Worm (Caenorhabditis elegans) whole organism, L1 larva: ENCODE results near the gene M04B2.4.

Source experiments
- C04F5.9 ChIP-seq: sonication (generic microtip); optimal IDR thresholded peaks from 2 replicates; lab custom pipeline; 2016; ENCODE audit warnings: missing genetic modification characterization, missing compliant biosample characterization
- F16B12.6 ChIP-seq: fragments of 150-350 bp; optimal IDR thresholded peaks from 2 replicates; lab custom pipeline; 2014; ENCODE audit warnings: missing biosample characterization, missing genetic modification characterization
- Y116A8C.19 ChIP-seq: sonication (generic microtip); optimal IDR thresholded peaks from 2 replicates; lab custom pipeline; 2016; ENCODE audit warnings: missing compliant biosample characterization, missing genetic modification characterization, borderline replicate concordance
- aha-1 ChIP-seq: fragments of 150-350 bp; optimal IDR thresholded peaks from 2 replicates; lab custom pipeline; 2014; ENCODE audit warnings: missing biosample characterization, missing genetic modification characterization
- alr-1 ChIP-seq: fragments of 200-800 bp; sonication (Bioruptor generic); optimal IDR thresholded peaks from 2 replicates; lab custom pipeline; 2018; ENCODE audit warnings: borderline replicate concordance, mild to moderate bottlenecking, missing genetic modification characterization, missing compliant biosample characterization
- aly-2 ChIP-seq: fragments of 150-350 bp; optimal IDR thresholded peaks from 2 replicates; lab custom pipeline; 2014; ENCODE audit warnings: missing biosample characterization, missing genetic modification characterization
- blmp-1 ChIP-seq: fragments of 150-350 bp; optimal IDR thresholded peaks from 2 replicates; lab custom pipeline; 2014; ENCODE audit warnings: missing biosample characterization, missing genetic modification characterization
- ceh-63 ChIP-seq: fragments of 200-800 bp; sonication (Bioruptor generic); optimal IDR thresholded peaks from 2 replicates; lab custom pipeline; 2018; ENCODE audit warnings: mild to moderate bottlenecking, missing genetic modification characterization, missing compliant biosample characterization
- ceh-8 ChIP-seq: fragments of 200-800 bp; sonication (Bioruptor generic); optimal IDR thresholded peaks from 2 replicates; lab custom pipeline; 2018; ENCODE audit warnings: mild to moderate bottlenecking, missing genetic modification characterization, moderate library complexity, missing compliant biosample characterization
- ceh-90 ChIP-seq: sonication (generic microtip); optimal IDR thresholded peaks from 2 replicates; lab custom pipeline; 2016; ENCODE audit warnings: missing genetic modification characterization, missing compliant biosample characterization
- ces-1 ChIP-seq: fragments of 150-350 bp; optimal IDR thresholded peaks from 2 replicates; lab custom pipeline; 2014; ENCODE audit warnings: missing biosample characterization, missing genetic modification reagents, missing genetic modification characterization
- dpl-1 ChIP-seq, 3 experiments: fragments of 150-350 bp in 2 of 3; sonication (generic microtip) in 1 of 3; optimal IDR thresholded peaks; 2 replicates each; lab custom pipeline; 2014 to 2017; ENCODE audit warnings: missing biosample characterization in 3 of 3, missing genetic modification characterization in 3 of 3, missing genetic modification reagents in 3 of 3
- dsc-1 ChIP-seq: sonication (generic microtip); optimal IDR thresholded peaks from 2 replicates; lab custom pipeline; 2016; ENCODE audit warnings: mild to moderate bottlenecking, missing genetic modification characterization, missing compliant biosample characterization
- efl-1 ChIP-seq, 4 experiments: fragments of 150-350 bp; optimal IDR thresholded peaks in 3 of 4; peaks in 1 of 4; 1 replicate in 1 of 4; 2 replicates in 3 of 4; lab custom pipeline; 2014; ENCODE audit warnings: missing biosample characterization in 2 of 4, missing genetic modification characterization in 2 of 4, missing genetic modification reagents in 2 of 4
- elt-2 ChIP-seq: sonication (generic microtip); optimal IDR thresholded peaks from 2 replicates; lab custom pipeline; 2016; ENCODE audit warnings: missing genetic modification characterization, mild to moderate bottlenecking, inconsistent platforms, missing compliant biosample characterization, missing genetic modification reagents
- fkh-4 ChIP-seq: sonication (generic microtip); optimal IDR thresholded peaks from 2 replicates; lab custom pipeline; 2016; ENCODE audit warnings: missing compliant biosample characterization, missing genetic modification characterization, borderline replicate concordance
- fos-1 ChIP-seq: fragments of 150-350 bp; optimal IDR thresholded peaks from 2 replicates; lab custom pipeline; 2014; ENCODE audit warnings: missing biosample characterization, missing genetic modification characterization
- grh-1 ChIP-seq: fragments of 200-800 bp; sonication (Bioruptor generic); IDR thresholded peaks from 2 replicates; pipeline ENCODE4 v1.3.6; 2022; ENCODE audit warnings: missing genetic modification reagents, missing genetic modification characterization, missing compliant biosample characterization
- hpl-2 ChIP-seq: fragments of 150-350 bp; optimal IDR thresholded peaks from 2 replicates; lab custom pipeline; 2014; ENCODE audit warnings: missing biosample characterization, missing genetic modification reagents, missing genetic modification characterization
- irx-1 ChIP-seq: sonication (generic microtip); optimal IDR thresholded peaks from 2 replicates; lab custom pipeline; 2016; ENCODE audit warnings: missing genetic modification characterization, missing compliant biosample characterization
- isw-1 ChIP-seq: fragments of 200-800 bp; sonication (Bioruptor generic); IDR thresholded peaks from 2 replicates; pipeline ENCODE4 v1.3.6; 2022; ENCODE audit warnings: missing genetic modification characterization, missing compliant biosample characterization
- lin-13 ChIP-seq: fragments of 150-350 bp; optimal IDR thresholded peaks from 2 replicates; lab custom pipeline; 2014; ENCODE audit warnings: missing biosample characterization, missing genetic modification reagents, missing genetic modification characterization
- lin-14 ChIP-seq: fragments of 200-800 bp; sonication (Bioruptor generic); optimal IDR thresholded peaks from 2 replicates; lab custom pipeline; 2018; ENCODE audit warnings: mild to moderate bottlenecking, missing genetic modification characterization, moderate library complexity, missing compliant biosample characterization
- lin-15B ChIP-seq: fragments of 150-350 bp; sonication (generic microtip); optimal IDR thresholded peaks from 3 replicates; lab custom pipeline; 2014; ENCODE audit warnings: missing biosample characterization, missing genetic modification characterization
- lir-3 ChIP-seq: sonication (generic microtip); optimal IDR thresholded peaks from 2 replicates; lab custom pipeline; 2016; ENCODE audit warnings: mild to moderate bottlenecking, missing genetic modification characterization, moderate library complexity, missing compliant biosample characterization; ENCODE audit not compliant: poor library complexity
- mab-9 ChIP-seq: fragments of 200-800 bp; sonication (Bioruptor generic); IDR thresholded peaks from 2 replicates; pipeline ENCODE4 v1.3.6; 2022; ENCODE audit warnings: missing genetic modification reagents, missing genetic modification characterization, missing compliant biosample characterization
- mdl-1 ChIP-seq, 2 experiments: fragments of 150-350 bp; optimal IDR thresholded peaks; 2 replicates each; lab custom pipeline; 2014 to 2017; ENCODE audit warnings: missing biosample characterization in 2 of 2, missing genetic modification characterization in 2 of 2, inconsistent platforms in 1 of 2
- mep-1 ChIP-seq: fragments of 150-350 bp; optimal IDR thresholded peaks from 2 replicates; lab custom pipeline; 2014; ENCODE audit warnings: missing biosample characterization, missing genetic modification characterization
- nhr-11 ChIP-seq: fragments of 150-350 bp; optimal IDR thresholded peaks from 2 replicates; lab custom pipeline; 2014; ENCODE audit warnings: missing biosample characterization, missing genetic modification characterization
- nhr-20 ChIP-seq: sonication (generic microtip); optimal IDR thresholded peaks from 2 replicates; lab custom pipeline; 2016; ENCODE audit warnings: mild to moderate bottlenecking, missing genetic modification characterization, missing compliant biosample characterization
- nhr-237 ChIP-seq: fragments of 150-350 bp; optimal IDR thresholded peaks from 2 replicates; lab custom pipeline; 2014; ENCODE audit warnings: missing biosample characterization, missing genetic modification characterization
- nhr-28 ChIP-seq: fragments of 150-350 bp; optimal IDR thresholded peaks from 2 replicates; lab custom pipeline; 2014; ENCODE audit warnings: missing biosample characterization, missing genetic modification characterization
- nhr-47 ChIP-seq: sonication (generic microtip); optimal IDR thresholded peaks from 2 replicates; lab custom pipeline; 2016; ENCODE audit warnings: mild to moderate bottlenecking, missing genetic modification characterization, moderate library complexity, missing compliant biosample characterization
- nhr-77 ChIP-seq: fragments of 150-350 bp; optimal IDR thresholded peaks from 2 replicates; lab custom pipeline; 2014; ENCODE audit warnings: missing biosample characterization, missing genetic modification characterization
- nhr-84 ChIP-seq: sonication (generic microtip); optimal IDR thresholded peaks from 2 replicates; lab custom pipeline; 2017; ENCODE audit warnings: missing biosample characterization, missing genetic modification characterization
- nhr-85 ChIP-seq: sonication (generic microtip); peaks from one replicate; lab custom pipeline; 2016; ENCODE audit warnings: missing genetic modification characterization, inconsistent platforms, missing compliant biosample characterization
- nhr-90 ChIP-seq: sonication (generic microtip); optimal IDR thresholded peaks from 2 replicates; lab custom pipeline; 2016; ENCODE audit warnings: mild to moderate bottlenecking, missing genetic modification characterization, missing compliant biosample characterization; ENCODE audit not compliant: poor library complexity
- rnt-1 ChIP-seq: sonication (generic microtip); optimal IDR thresholded peaks from 2 replicates; lab custom pipeline; 2016; ENCODE audit warnings: mild to moderate bottlenecking, missing genetic modification characterization, moderate library complexity, missing compliant biosample characterization
- skn-1 ChIP-seq: fragments of 150-350 bp; optimal IDR thresholded peaks from 2 replicates; lab custom pipeline; 2014; ENCODE audit warnings: missing biosample characterization, missing genetic modification characterization
- sox-4 ChIP-seq: sonication (generic microtip); optimal IDR thresholded peaks from 2 replicates; lab custom pipeline; 2016; ENCODE audit warnings: missing genetic modification characterization, missing compliant biosample characterization
- sptf-1 ChIP-seq: fragments of 150-350 bp; optimal IDR thresholded peaks from 2 replicates; lab custom pipeline; 2014; ENCODE audit warnings: missing biosample characterization, missing genetic modification characterization
- sup-37 ChIP-seq: fragments of 200-800 bp; sonication (Bioruptor generic); optimal IDR thresholded peaks from 2 replicates; lab custom pipeline; 2018; ENCODE audit warnings: mild to moderate bottlenecking, missing genetic modification characterization, missing compliant biosample characterization
- tbx-2 ChIP-seq: sonication (generic microtip); optimal IDR thresholded peaks from 2 replicates; lab custom pipeline; 2016; ENCODE audit warnings: missing genetic modification characterization, missing compliant biosample characterization
- tlp-1 ChIP-seq: fragments of 150-350 bp; optimal IDR thresholded peaks from 2 replicates; lab custom pipeline; 2014; ENCODE audit warnings: missing biosample characterization, missing genetic modification characterization
- unc-130 ChIP-seq: fragments of 150-350 bp; optimal IDR thresholded peaks from 2 replicates; lab custom pipeline; 2017; ENCODE audit warnings: missing biosample characterization, missing genetic modification characterization, inconsistent platforms
- vab-15 ChIP-seq: sonication (generic microtip); optimal IDR thresholded peaks from 2 replicates; lab custom pipeline; 2017; ENCODE audit warnings: missing genotype, mild to moderate bottlenecking, missing genetic modification characterization, missing compliant biosample characterization
- zag-1 ChIP-seq: fragments of 150-350 bp; optimal IDR thresholded peaks from 2 replicates; lab custom pipeline; 2014; ENCODE audit warnings: missing biosample characterization, missing genetic modification characterization
- ztf-11 ChIP-seq, 2 experiments: sonication (generic microtip); optimal IDR thresholded peaks; 2 replicates each; lab custom pipeline; 2016 to 2017; ENCODE audit warnings: missing genetic modification characterization in 2 of 2, missing biosample characterization in 1 of 2, missing compliant biosample characterization in 1 of 2

The M04B2.4 gene

ce11 chrIV:11486859-11487258 lies 34.0 kb downstream of the M04B2.4 start:
- TF ChIP-seq tlp-1 (tag; lab: Kevin White, UChicago) = no peak
- no peak for TF ChIP-seq nhr-11 (tag; lab: Kevin White, UChicago)
- no peak for TF ChIP-seq vab-15 (tag; lab: Kevin White, UChicago)

ce11 chrIV:11480027-11480896 lies 40.6 kb downstream of the M04B2.4 start, which contains the start of the genes mbf-1 and nse-4:
Gene mbf-1 (minus strand): TSS chrIV:11480369.
Gene nse-4 (plus strand): TSS chrIV:11480846.
- TF ChIP-seq nhr-90 (tag; lab: Kevin White, UChicago) (peak; percentile 59), ces-1 (GFP tag; lab: Kevin White, UChicago) (no peak), sup-37 (GFP tag; lab: Kevin White, UChicago) (no peak), nhr-47 (tag; lab: Kevin White, UChicago) (peak; percentile 80), ceh-8 (GFP tag; lab: Kevin White, UChicago) (no peak), nhr-237 (tag; lab: Kevin White, UChicago) (no peak), hpl-2 (GFP tag; lab: Kevin White, UChicago) (no peak), Y116A8C.19 (tag; lab: Kevin White, UChicago) (no peak), sox-4 (no peak), mab-9 (GFP tag; lab: Robert Waterston, UW) (no peak), lin-14 (peak; percentile 78), aha-1 (tag; lab: Kevin White, UChicago) (no peak), zag-1 (no peak), irx-1 (tag; lab: Kevin White, UChicago) (peak; percentile 60), sptf-1 (tag; lab: Kevin White, UChicago) (no peak), ceh-90 (tag; lab: Kevin White, UChicago) (peak; percentile 14), aly-2 (tag; lab: Kevin White, UChicago) (no peak), unc-130 (tag; lab: Kevin White, UChicago) (peak; percentile 45), mep-1 (tag; lab: Kevin White, UChicago) (peak; percentile 91), nhr-77 (peak; percentile 26), lin-15B (peak; percentile 46), ceh-63 (GFP tag; lab: Kevin White, UChicago) (no peak), mdl-1 (tag; optimal IDR thresholded peaks at IDR 0.05; lab: Kevin White, UChicago) (peak in 1 of 2 experiments; percentile 49), nhr-11 (tag; lab: Kevin White, UChicago) (no peak), lir-3 (tag; lab: Kevin White, UChicago) (no peak), elt-2 (tag; lab: Kevin White, UChicago) (peak; percentile 1), alr-1 (no peak), rnt-1 (tag; lab: Kevin White, UChicago) (peak; percentile 52), tbx-2 (tag; lab: Kevin White, UChicago) (peak; percentile 64), ztf-11 (tag; optimal IDR thresholded peaks at IDR 0.05; lab: Kevin White, UChicago) (no peak), dpl-1 (GFP tag; optimal IDR thresholded peaks at IDR 0.05; lab: Kevin White, UChicago) (peak; percentile 70 to 85 (median 82)), lin-13 (GFP tag; lab: Kevin White, UChicago) (peak; percentile 44), blmp-1 (peak; percentile 55), nhr-20 (tag; lab: Kevin White, UChicago) (peak; percentile 75), nhr-85 (tag; lab: Kevin White, UChicago) (peak; percentile 76), nhr-84 (tag; lab: Kevin White, UChicago) (no peak), nhr-28 (tag; lab: Kevin White, UChicago) (no peak), skn-1 (tag; lab: Kevin White, UChicago) (peak; percentile 70), grh-1 (GFP tag; lab: Robert Waterston, UW) (no peak), isw-1 (GFP tag; lab: Robert Waterston, UW) (peak; percentile 44), F16B12.6 (tag; lab: Kevin White, UChicago) (peak; percentile 96), efl-1 (optimal IDR thresholded peaks at IDR 0.05; lab: Kevin White, UChicago) (peak; percentile 39 to 78), efl-1 (GFP tag; optimal IDR thresholded peaks at IDR 0.05 in 1 of 2; lab: Kevin White, UChicago) (peak; percentile 85 to 97), C04F5.9 (tag; lab: Kevin White, UChicago) (peak; percentile 47), fos-1 (no peak), vab-15 (tag; lab: Kevin White, UChicago) (no peak), tlp-1 (tag; lab: Kevin White, UChicago) (no peak), fkh-4 (tag; lab: Kevin White, UChicago) (no peak), dsc-1 (peak; percentile 47)
